Fruit fly (Drosophila melanogaster): ENCODE measurements around the gene CG6763.

dm6 chr3R:23258524-23258923 is 25.3 kb upstream of the CG6763 start:
- no peak for TF ChIP-seq CG4496 (GFP tag; IDR thresholded peaks at IDR 0.05)
- TF ChIP-seq rn (GFP tag; IDR thresholded peaks at IDR 0.05) = no peak
- TF ChIP-seq Ets98B (GFP tag; IDR thresholded peaks at IDR 0.05) = no peak
- TF ChIP-seq Pif1B (GFP tag; optimal IDR thresholded peaks at IDR 0.05) = no peak
